Worm (Caenorhabditis elegans) whole organism, young adult: ENCODE data around the gene W03F8.4.
"Not testable (repeated sequence)": the region's sequence is repeated elsewhere in the genome, so short reads cannot be mapped to it uniquely, and the experiment has no call there.

Experiments
- B0019.2 ChIP-seq: fragments of 200-800 bp; sonication (Bioruptor generic); conservative IDR thresholded peaks from 2 replicates; pipeline ENCODE4 v1.3.6; 2022; ENCODE audit warnings: missing genetic modification reagents, missing genetic modification characterization, missing compliant biosample characterization
- B0336.3 ChIP-seq: fragments of 200-800 bp; sonication (Bioruptor generic); IDR thresholded peaks from 2 replicates; pipeline ENCODE4 v1.3.6; 2022; ENCODE audit warnings: missing genetic modification characterization, missing compliant biosample characterization
- F39B2.1 ChIP-seq: fragments of 200-800 bp; sonication (Bioruptor generic); IDR thresholded peaks from 2 replicates; pipeline ENCODE4 v1.3.6; 2022; ENCODE audit warnings: missing genetic modification reagents, missing genetic modification characterization, missing compliant biosample characterization
- K11D2.4 ChIP-seq: fragments of 200-800 bp; sonication (Bioruptor generic); IDR thresholded peaks from 2 replicates; pipeline ENCODE4 v1.3.6; 2022; ENCODE audit warnings: missing genetic modification reagents, missing genetic modification characterization, missing compliant biosample characterization
- aptf-3 ChIP-seq: fragments of 200-800 bp; sonication (Bioruptor generic); IDR thresholded peaks from 2 replicates; pipeline ENCODE4 v1.3.6; 2022; ENCODE audit warnings: missing genetic modification characterization, missing compliant biosample characterization
- egl-44 ChIP-seq: fragments of 200-800 bp; sonication (Bioruptor generic); IDR thresholded peaks from 2 replicates; pipeline ENCODE4 v1.3.6; 2022; ENCODE audit warnings: missing genetic modification reagents, missing genetic modification characterization, missing compliant biosample characterization
- egrh-3 ChIP-seq: fragments of 200-800 bp; sonication (Bioruptor generic); IDR thresholded peaks from 2 replicates; pipeline ENCODE4 v1.3.6; 2022; ENCODE audit warnings: missing genetic modification reagents, missing genetic modification characterization, missing compliant biosample characterization
- hlh-12 ChIP-seq: sonication (generic microtip); optimal IDR thresholded peaks from 2 replicates; lab custom pipeline; 2016; ENCODE audit warnings: missing genetic modification characterization, missing compliant biosample characterization
- hsf-1 ChIP-seq: fragments of 200-800 bp; sonication (Bioruptor generic); IDR thresholded peaks from 2 replicates; pipeline ENCODE4 v1.3.6; 2022; ENCODE audit warnings: missing genetic modification reagents, missing genetic modification characterization, missing compliant biosample characterization
- let-607 ChIP-seq, 2 experiments: fragments of 200-800 bp in 1 of 2; sonication (Bioruptor generic) in 1 of 2; sonication (generic microtip) in 1 of 2; optimal IDR thresholded peaks; 2 replicates each; lab custom pipeline; 2016 to 2018; ENCODE audit warnings: mild to moderate bottlenecking in 2 of 2, missing compliant biosample characterization in 2 of 2, missing genetic modification characterization in 2 of 2, moderate library complexity in 2 of 2, missing genotype in 1 of 2
- pbrm-1 ChIP-seq: fragments of 200-800 bp; sonication (Bioruptor generic); IDR thresholded peaks from 2 replicates; pipeline ENCODE4 v1.3.6; 2022; ENCODE audit warnings: missing genetic modification reagents, missing genetic modification characterization, missing compliant biosample characterization
- snpc-3.4 ChIP-seq: sonication (generic microtip); optimal IDR thresholded peaks from 2 replicates; lab custom pipeline; 2017; ENCODE audit warnings: missing genetic modification characterization, mild to moderate bottlenecking, missing compliant biosample characterization, antibody characterized with exemption, moderate library complexity, missing genotype, missing genetic modification reagents
- unc-130 ChIP-seq: sonication (generic microtip); optimal IDR thresholded peaks from 2 replicates; lab custom pipeline; 2016; ENCODE audit warnings: missing genetic modification reagents, missing genetic modification characterization, missing compliant biosample characterization
- xnd-1 ChIP-seq: sonication (generic microtip); optimal IDR thresholded peaks from 2 replicates; lab custom pipeline; 2016; ENCODE audit warnings: missing genotype, missing genetic modification reagents, missing genetic modification characterization, missing compliant biosample characterization
- zfh-2 ChIP-seq: fragments of 200-800 bp; sonication (Bioruptor generic); conservative IDR thresholded peaks from 2 replicates; pipeline ENCODE4 v1.3.6; 2022; ENCODE audit warnings: missing genetic modification reagents, missing genetic modification characterization, missing compliant biosample characterization

W03F8.4 gene

DNA sequence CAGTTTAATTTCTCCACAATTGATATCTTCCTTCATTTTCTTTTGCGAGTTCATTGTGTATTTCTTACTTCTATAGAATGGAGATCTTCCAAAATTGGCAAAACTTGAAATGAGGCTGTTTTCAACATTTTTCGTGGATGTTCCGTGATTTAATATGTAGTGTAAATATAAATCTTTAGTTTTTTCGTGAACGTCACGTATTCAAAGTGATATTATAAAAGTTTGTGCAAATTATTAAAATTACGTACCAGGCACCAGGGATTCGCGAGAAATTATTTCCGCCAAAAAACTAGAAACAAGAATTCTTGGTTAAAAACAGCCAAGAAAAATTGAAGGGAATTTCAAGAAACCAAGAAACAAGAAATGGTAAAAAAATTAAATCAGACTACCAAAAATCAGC is 40.3 kb downstream of the W03F8.4 start, which contains the start of gene Y59E9AL.8:
Gene Y59E9AL.8 (minus strand): TSS at position 101 of the 400 bp plus-strand sequence.
- no peak for TF ChIP-seq xnd-1 (tag; lab: Kevin White, UChicago)

DNA sequence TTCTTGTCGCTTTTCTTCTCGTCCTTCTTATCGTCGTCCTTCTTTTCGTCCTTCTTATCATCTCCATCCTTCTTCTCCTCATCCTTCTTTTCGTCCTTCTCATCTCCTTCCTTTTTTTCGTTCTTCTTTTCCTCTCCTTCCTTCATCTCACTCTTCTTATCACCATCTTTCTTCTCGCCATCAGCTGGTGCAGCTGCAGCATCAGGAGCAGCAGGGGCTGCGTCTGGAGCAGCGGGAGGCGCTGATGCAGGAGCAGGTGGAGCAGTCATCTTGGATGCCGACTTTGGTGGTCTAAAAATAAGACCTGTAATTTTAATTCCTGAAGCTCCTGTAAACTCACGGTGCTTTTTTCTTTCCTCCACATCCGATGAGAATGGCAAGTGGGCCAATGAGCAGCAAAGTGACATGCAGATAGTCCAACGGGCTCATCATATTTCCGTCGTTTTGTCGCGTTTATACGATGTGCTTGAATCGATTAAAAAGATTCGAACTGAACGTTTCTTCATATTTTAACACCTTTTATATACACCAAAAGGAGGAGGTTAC is 41.4 kb downstream of the W03F8.4 start, which contains the start of gene cylc-1:
Gene cylc-1 (minus strand): TSS at position 496 of the 546 bp plus-strand sequence.
- TF ChIP-seq egrh-3 (GFP tag; lab: Robert Waterston, UW) (peak; percentile 68), zfh-2 (GFP tag; lab: Robert Waterston, UW) (peak; percentile 79)

DNA sequence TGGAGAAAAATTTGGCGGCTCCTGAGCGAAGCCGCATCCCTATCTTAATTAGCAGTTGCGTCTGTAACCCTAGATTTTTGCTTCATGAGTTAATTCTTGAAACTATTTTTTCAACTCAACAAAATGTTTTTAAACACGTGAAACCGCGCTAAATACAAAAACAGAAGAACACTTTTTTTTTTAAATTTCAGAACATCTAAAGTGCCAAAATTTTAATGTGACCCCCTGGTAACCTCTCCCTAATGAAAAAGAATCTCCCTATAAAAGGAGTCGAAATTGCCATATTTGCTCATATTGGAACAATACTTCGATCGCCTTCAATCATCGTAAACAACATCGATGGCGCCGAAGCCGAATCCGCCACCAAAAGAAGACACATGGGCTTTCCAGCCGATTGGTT is 42.6 kb downstream of the W03F8.4 start, which contains the start of gene nsph-4.1:
Gene nsph-4.1 (plus strand): TSS at position 301 of the 400 bp plus-strand sequence.
- not testable (repeated sequence) for TF ChIP-seq egl-44 (GFP tag; lab: Robert Waterston, UW); K11D2.4 (GFP tag; lab: Robert Waterston, UW); hsf-1

DNA sequence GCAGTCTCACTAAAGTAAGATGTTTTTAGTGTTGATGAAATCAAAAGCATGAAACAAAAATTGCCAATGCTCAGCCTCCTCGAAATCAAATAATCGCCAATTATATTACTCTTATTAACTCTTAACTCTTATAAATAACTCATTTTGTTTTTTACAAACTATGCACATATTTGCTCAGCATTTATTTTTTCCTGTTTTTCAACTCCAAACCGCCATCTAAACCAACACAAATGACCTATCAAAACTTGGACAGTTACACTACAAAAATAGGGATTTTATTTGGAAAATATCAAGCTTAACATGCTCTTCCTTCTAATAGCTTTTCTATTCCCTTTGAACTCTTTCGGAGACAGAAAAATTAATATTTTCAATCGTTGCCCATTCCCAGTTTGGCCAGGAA is 44.7 kb downstream of the W03F8.4 start, which contains the start of gene thn-6:
Gene thn-6 (plus strand): TSS at position 301 of the 400 bp plus-strand sequence.
- TF ChIP-seq unc-130 (GFP tag; lab: Kevin White, UChicago) (no peak), let-607 (tag; optimal IDR thresholded peaks at IDR 0.05; lab: Kevin White, UChicago) (no peak), hsf-1 (no peak), snpc-3.4 (tag; lab: Kevin White, UChicago) (no peak), F39B2.1 (GFP tag; lab: Robert Waterston, UW) (no peak), B0336.3 (GFP tag; lab: Robert Waterston, UW) (no peak)

DNA sequence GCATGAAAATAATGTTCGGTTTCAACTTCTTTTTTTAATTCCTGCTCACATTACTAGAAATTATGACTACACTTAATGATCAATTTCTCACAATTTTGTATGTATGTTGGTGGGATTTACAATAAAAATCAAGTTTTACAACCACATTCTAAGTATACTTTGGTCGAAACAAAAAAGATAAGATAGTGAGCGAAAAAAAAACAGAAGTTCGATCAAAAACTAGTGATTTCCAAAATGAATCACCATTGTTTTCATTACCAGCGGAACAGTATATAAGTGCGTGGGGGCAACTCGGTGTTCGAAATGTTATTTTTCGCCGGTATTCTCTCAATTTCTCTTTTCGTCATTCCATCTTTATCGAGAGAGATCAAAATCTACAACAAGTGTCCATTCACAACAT is 46.6 kb downstream of the W03F8.4 start, which contains the start of gene thn-5:
Gene thn-5 (plus strand): TSS at position 301 of the 400 bp plus-strand sequence.
- no peak for TF ChIP-seq aptf-3 (GFP tag; lab: Robert Waterston, UW)
- no peak for TF ChIP-seq B0019.2
- TF ChIP-seq hlh-12 (tag; lab: Kevin White, UChicago) = no peak
- no peak for TF ChIP-seq pbrm-1 (GFP tag; lab: Robert Waterston, UW)
- TF ChIP-seq, all 124 proteins: peak for 0
